Worm (Caenorhabditis elegans) whole organism, young adult: ENCODE data around the gene C03E10.3.
A peak's percentile ranks its signal among the peaks of the same experiment; 100 is the strongest.

Experiments
- B0019.2 ChIP-seq: fragments of 200-800 bp; sonication (Bioruptor generic); conservative IDR thresholded peaks from 2 replicates; pipeline ENCODE4 v1.3.6; 2022; ENCODE audit warnings: missing genetic modification reagents, missing genetic modification characterization, missing compliant biosample characterization
- B0261.1 ChIP-seq: sonication (generic microtip); optimal IDR thresholded peaks from 2 replicates; lab custom pipeline; 2016; ENCODE audit warnings: mild to moderate bottlenecking, missing genetic modification characterization, moderate library complexity, missing compliant biosample characterization
- D2030.7 ChIP-seq: fragments of 200-800 bp; sonication (Bioruptor generic); IDR thresholded peaks from 2 replicates; pipeline ENCODE4 v1.3.6; 2022; ENCODE audit warnings: missing genetic modification reagents, missing genetic modification characterization, missing compliant biosample characterization
- F33H1.4 ChIP-seq: fragments of 200-800 bp; sonication (Bioruptor generic); IDR thresholded peaks from 2 replicates; pipeline ENCODE4 v1.3.6; 2022; ENCODE audit warnings: missing genetic modification reagents, missing genetic modification characterization, missing compliant biosample characterization
- T07F8.4 ChIP-seq: sonication (generic microtip); optimal IDR thresholded peaks from 2 replicates; lab custom pipeline; 2016; ENCODE audit warnings: mild to moderate bottlenecking, missing genetic modification characterization, moderate library complexity, missing compliant biosample characterization
- Y79H2A.3 ChIP-seq: fragments of 200-800 bp; sonication (Bioruptor generic); conservative IDR thresholded peaks from 2 replicates; pipeline ENCODE4 v1.3.6; 2022; ENCODE audit warnings: missing genetic modification reagents, missing genetic modification characterization, missing compliant biosample characterization
- aptf-2 ChIP-seq: fragments of 200-800 bp; sonication (Bioruptor generic); conservative IDR thresholded peaks from 2 replicates; pipeline ENCODE4 v1.3.6; 2022; ENCODE audit warnings: missing genetic modification reagents, missing genetic modification characterization, missing compliant biosample characterization
- atf-7 ChIP-seq: sonication (generic microtip); optimal IDR thresholded peaks from 2 replicates; lab custom pipeline; 2017; ENCODE audit warnings: mild to moderate bottlenecking, missing genetic modification characterization, missing compliant biosample characterization
- attf-3 ChIP-seq: fragments of 200-800 bp; sonication (Bioruptor generic); conservative IDR thresholded peaks from 2 replicates; pipeline ENCODE4 v1.3.6; 2022; ENCODE audit warnings: missing genetic modification reagents, missing genetic modification characterization, missing compliant biosample characterization
- attf-5 ChIP-seq: fragments of 200-800 bp; sonication (Bioruptor generic); optimal IDR thresholded peaks from 2 replicates; lab custom pipeline; 2018; ENCODE audit warnings: mild to moderate bottlenecking, missing genetic modification characterization, missing compliant biosample characterization
- attf-6 ChIP-seq: fragments of 200-800 bp; sonication (Bioruptor generic); IDR thresholded peaks from 2 replicates; pipeline ENCODE4 v1.3.6; 2022; ENCODE audit warnings: missing genetic modification reagents, missing genetic modification characterization, missing compliant biosample characterization
- bed-2 ChIP-seq: fragments of 200-800 bp; sonication (Bioruptor generic); IDR thresholded peaks from 2 replicates; pipeline ENCODE4 v1.3.6; 2022; ENCODE audit warnings: missing genetic modification reagents, missing genetic modification characterization, missing compliant biosample characterization
- ceh-100 ChIP-seq: fragments of 200-800 bp; sonication (Bioruptor generic); IDR thresholded peaks from 2 replicates; pipeline ENCODE4 v1.3.6; 2022; ENCODE audit warnings: missing genetic modification reagents, missing genetic modification characterization, missing compliant biosample characterization
- ceh-27 ChIP-seq: fragments of 200-800 bp; sonication (Bioruptor generic); optimal IDR thresholded peaks from 2 replicates; lab custom pipeline; 2018; ENCODE audit warnings: mild to moderate bottlenecking, missing genetic modification characterization, moderate library complexity, missing compliant biosample characterization
- ceh-91 ChIP-seq: fragments of 200-800 bp; sonication (Bioruptor generic); IDR thresholded peaks from 2 replicates; pipeline ENCODE4 v1.3.6; 2022; ENCODE audit warnings: missing genetic modification reagents, missing genetic modification characterization, missing compliant biosample characterization
- dox-1 ChIP-seq: fragments of 200-800 bp; sonication (Bioruptor generic); IDR thresholded peaks from 2 replicates; pipeline ENCODE4 v1.3.6; 2022; ENCODE audit warnings: missing genetic modification reagents, missing genetic modification characterization, missing compliant biosample characterization
- efl-1 ChIP-seq: fragments of 150-350 bp; optimal IDR thresholded peaks from 2 replicates; lab custom pipeline; 2014; ENCODE audit warnings: missing biosample characterization, missing genetic modification reagents, missing genetic modification characterization
- egl-44 ChIP-seq: fragments of 200-800 bp; sonication (Bioruptor generic); IDR thresholded peaks from 2 replicates; pipeline ENCODE4 v1.3.6; 2022; ENCODE audit warnings: missing genetic modification reagents, missing genetic modification characterization, missing compliant biosample characterization
- egrh-3 ChIP-seq: fragments of 200-800 bp; sonication (Bioruptor generic); IDR thresholded peaks from 2 replicates; pipeline ENCODE4 v1.3.6; 2022; ENCODE audit warnings: missing genetic modification reagents, missing genetic modification characterization, missing compliant biosample characterization
- ekl-4 ChIP-seq: fragments of 200-800 bp; sonication (Bioruptor generic); IDR thresholded peaks from 2 replicates; pipeline ENCODE4 v1.3.6; 2022; ENCODE audit warnings: missing genetic modification reagents, missing genetic modification characterization, missing compliant biosample characterization
- hmg-1.2 ChIP-seq: fragments of 200-800 bp; sonication (Bioruptor generic); IDR thresholded peaks from 2 replicates; pipeline ENCODE4 v1.3.6; 2022; ENCODE audit warnings: missing genetic modification reagents, missing genetic modification characterization, missing compliant biosample characterization
- hrde-1 ChIP-seq: sonication (generic microtip); optimal IDR thresholded peaks from 2 replicates; lab custom pipeline; 2016; ENCODE audit warnings: missing genetic modification characterization, mild to moderate bottlenecking, missing compliant biosample characterization, moderate library complexity, missing genotype, missing genetic modification reagents, borderline replicate concordance
- let-607 ChIP-seq, 2 experiments: fragments of 200-800 bp in 1 of 2; sonication (Bioruptor generic) in 1 of 2; sonication (generic microtip) in 1 of 2; optimal IDR thresholded peaks; 2 replicates each; lab custom pipeline; 2016 to 2018; ENCODE audit warnings: mild to moderate bottlenecking in 2 of 2, missing compliant biosample characterization in 2 of 2, missing genetic modification characterization in 2 of 2, moderate library complexity in 2 of 2, missing genotype in 1 of 2
- lin-26 ChIP-seq: fragments of 200-800 bp; sonication (Bioruptor generic); IDR thresholded peaks from 2 replicates; pipeline ENCODE4 v1.3.6; 2022; ENCODE audit warnings: missing genetic modification reagents, missing genetic modification characterization, missing compliant biosample characterization
- lin-54 ChIP-seq: fragments of 200-800 bp; sonication (Bioruptor generic); optimal IDR thresholded peaks from 2 replicates; lab custom pipeline; 2018; ENCODE audit warnings: mild to moderate bottlenecking, missing genetic modification characterization, missing compliant biosample characterization
- lir-1 ChIP-seq: fragments of 200-800 bp; sonication (Bioruptor generic); conservative IDR thresholded peaks from 2 replicates; pipeline ENCODE4 v1.3.6; 2022; ENCODE audit warnings: missing genetic modification reagents, missing genetic modification characterization, missing compliant biosample characterization
- lsl-1 ChIP-seq: fragments of 200-800 bp; sonication (Bioruptor generic); optimal IDR thresholded peaks from 2 replicates; lab custom pipeline; 2018; ENCODE audit warnings: mild to moderate bottlenecking, missing genetic modification characterization, moderate library complexity, missing compliant biosample characterization
- madf-6 ChIP-seq: fragments of 200-800 bp; sonication (Bioruptor generic); IDR thresholded peaks from 2 replicates; pipeline ENCODE4 v1.3.6; 2022; ENCODE audit warnings: missing genetic modification reagents, missing genetic modification characterization, missing compliant biosample characterization
- madf-8 ChIP-seq: fragments of 200-800 bp; sonication (Bioruptor generic); conservative IDR thresholded peaks from 2 replicates; pipeline ENCODE4 v1.3.6; 2022; ENCODE audit warnings: missing genetic modification reagents, missing genetic modification characterization, missing compliant biosample characterization
- mcd-1 ChIP-seq: fragments of 200-800 bp; sonication (Bioruptor generic); IDR thresholded peaks from 2 replicates; pipeline ENCODE4 v1.3.6; 2022; ENCODE audit warnings: missing genetic modification reagents, missing genetic modification characterization, missing compliant biosample characterization
- mes-4 ChIP-seq: sonication (generic microtip); optimal IDR thresholded peaks from 2 replicates; lab custom pipeline; 2016; ENCODE audit warnings: missing genotype, missing genetic modification characterization, missing compliant biosample characterization
- nfyb-1 ChIP-seq: fragments of 200-800 bp; sonication (Bioruptor generic); IDR thresholded peaks from 2 replicates; pipeline ENCODE4 v1.3.6; 2022; ENCODE audit warnings: missing genetic modification reagents, missing genetic modification characterization, missing compliant biosample characterization
- nhr-80 ChIP-seq: sonication (generic microtip); optimal IDR thresholded peaks from 2 replicates; lab custom pipeline; 2016; ENCODE audit warnings: missing genetic modification characterization, missing compliant biosample characterization
- pbrm-1 ChIP-seq: fragments of 200-800 bp; sonication (Bioruptor generic); IDR thresholded peaks from 2 replicates; pipeline ENCODE4 v1.3.6; 2022; ENCODE audit warnings: missing genetic modification reagents, missing genetic modification characterization, missing compliant biosample characterization
- rcor-1 ChIP-seq: fragments of 200-800 bp; sonication (Bioruptor generic); IDR thresholded peaks from 2 replicates; pipeline ENCODE4 v1.3.6; 2022; ENCODE audit warnings: missing genetic modification reagents, missing genetic modification characterization, missing compliant biosample characterization
- rec-8 ChIP-seq, 2 experiments: sonication (generic microtip); optimal IDR thresholded peaks; 2 replicates each; lab custom pipeline; 2016; ENCODE audit warnings: mild to moderate bottlenecking in 2 of 2, missing genetic modification characterization in 2 of 2, missing genetic modification reagents in 2 of 2, missing genotype in 2 of 2, missing biosample characterization in 1 of 2, missing compliant biosample characterization in 1 of 2, moderate library complexity in 1 of 2
- snpc-3.4 ChIP-seq: sonication (generic microtip); optimal IDR thresholded peaks from 2 replicates; lab custom pipeline; 2017; ENCODE audit warnings: missing genetic modification characterization, mild to moderate bottlenecking, missing compliant biosample characterization, antibody characterized with exemption, moderate library complexity, missing genotype, missing genetic modification reagents
- snpc-4 ChIP-seq, 5 experiments: fragments of 150-350 bp in 1 of 5; sonication (generic microtip) in 4 of 5; optimal IDR thresholded peaks; 2 replicates each; lab custom pipeline; 2014 to 2018; ENCODE audit warnings: missing genetic modification characterization in 5 of 5, missing biosample characterization in 3 of 5, antibody characterized with exemption in 2 of 5, mild to moderate bottlenecking in 2 of 5, missing compliant biosample characterization in 2 of 5, missing genotype in 2 of 5, moderate library complexity in 2 of 5, missing genetic modification reagents in 1 of 5
- tbp1 ChIP-seq: fragments of 200-800 bp; sonication (Bioruptor generic); optimal IDR thresholded peaks from 2 replicates; lab custom pipeline; 2018; ENCODE audit warnings: mild to moderate bottlenecking, missing genetic modification characterization, missing compliant biosample characterization
- unc-130 ChIP-seq: sonication (generic microtip); optimal IDR thresholded peaks from 2 replicates; lab custom pipeline; 2016; ENCODE audit warnings: missing genetic modification reagents, missing genetic modification characterization, missing compliant biosample characterization
- ztf-18 ChIP-seq: sonication (generic microtip); optimal IDR thresholded peaks from 2 replicates; lab custom pipeline; 2016; ENCODE audit warnings: missing genotype, mild to moderate bottlenecking, missing genetic modification characterization, missing compliant biosample characterization
- ztf-28 ChIP-seq: fragments of 200-800 bp; sonication (Bioruptor generic); IDR thresholded peaks from 2 replicates; pipeline ENCODE4 v1.3.6; 2022; ENCODE audit warnings: missing genetic modification reagents, missing genetic modification characterization, missing compliant biosample characterization
- ztf-6 ChIP-seq: fragments of 200-800 bp; sonication (Bioruptor generic); IDR thresholded peaks from 2 replicates; pipeline ENCODE4 v1.3.6; 2022; ENCODE audit warnings: missing genetic modification reagents, missing genetic modification characterization, missing compliant biosample characterization

Gene C03E10.3

ce11 chrV:11326914-11327367, 40.7 kb downstream of the C03E10.3 start, which contains the start of gene tmed-10:
Gene tmed-10, minus strand, starts transcription at chrV:11326964.
- TF ChIP-seq ekl-4 (GFP tag; lab: Robert Waterston, UW) (peak; percentile 77), ztf-18 (peak; percentile 44), ztf-6 (GFP tag; lab: Robert Waterston, UW) (peak; percentile 50; the same call in 1 of the 2 replicates), egl-44 (GFP tag; lab: Robert Waterston, UW) (0 out of 2 replicates have a peak, but pooled peaks have one; percentile 24), snpc-4 (GFP tag; optimal IDR thresholded peaks at IDR 0.05; lab: Kevin White, UChicago) (peak; percentile 28), snpc-4 (tag; optimal IDR thresholded peaks at IDR 0.05; lab: Kevin White, UChicago) (peak in 3 of 4 experiments; percentile 27 to 72 (median 57)), T07F8.4 (tag; lab: Kevin White, UChicago) (no peak), attf-3 (GFP tag; lab: Robert Waterston, UW) (peak; percentile 46; the same call in 1 of the 2 replicates), snpc-3.4 (tag; lab: Kevin White, UChicago) (peak; percentile 41), let-607 (tag; optimal IDR thresholded peaks at IDR 0.05; lab: Kevin White, UChicago) (peak; percentile 93 to 94), rcor-1 (GFP tag; lab: Robert Waterston, UW) (peak; percentile 89), F33H1.4 (GFP tag; lab: Robert Waterston, UW) (peak; percentile 55), hrde-1 (tag; lab: Kevin White, UChicago) (no peak), mcd-1 (GFP tag; lab: Robert Waterston, UW) (peak; percentile 96), lir-1 (GFP tag; lab: Robert Waterston, UW) (peak; percentile 70; the same call in 1 of the 2 replicates), attf-5 (GFP tag; lab: Kevin White, UChicago) (peak; percentile 76), madf-8 (GFP tag; lab: Robert Waterston, UW) (peak; percentile 39), aptf-2 (peak; percentile 62; the same call in 1 of the 2 replicates), bed-2 (no peak), rec-8 (tag; optimal IDR thresholded peaks at IDR 0.05; lab: Kevin White, UChicago) (no peak), ceh-27 (GFP tag; lab: Kevin White, UChicago) (peak; percentile 15), ceh-100 (GFP tag; lab: Robert Waterston, UW) (peak; percentile 89), mes-4 (tag; lab: Kevin White, UChicago) (no peak), lin-54 (peak; percentile 63), hmg-1.2 (GFP tag; lab: Robert Waterston, UW) (peak; percentile 77), D2030.7 (GFP tag; lab: Robert Waterston, UW) (peak; percentile 88), egrh-3 (GFP tag; lab: Robert Waterston, UW) (0 out of 2 replicates have a peak, but pooled peaks have one; percentile 7), tbp1 (GFP tag; lab: Kevin White, UChicago) (peak; percentile 51), dox-1 (peak; percentile 97), ztf-28 (GFP tag; lab: Robert Waterston, UW) (no peak), Y79H2A.3 (GFP tag; lab: Robert Waterston, UW) (0 out of 2 replicates have a peak, but pooled peaks have one; percentile 37), lsl-1 (GFP tag; lab: Kevin White, UChicago) (peak; percentile 64), atf-7 (no peak), attf-6 (0 out of 2 replicates have a peak, but pooled peaks have one; percentile 13), nfyb-1 (GFP tag; lab: Robert Waterston, UW) (peak; percentile 76), B0261.1 (tag; lab: Kevin White, UChicago) (no peak), efl-1 (GFP tag; lab: Kevin White, UChicago) (peak; percentile 48), B0019.2 (peak; percentile 38; the same call in 1 of the 2 replicates), ceh-91 (GFP tag; lab: Robert Waterston, UW) (peak; percentile 78), lin-26 (GFP tag; lab: Robert Waterston, UW) (0 out of 2 replicates have a peak, but pooled peaks have one; percentile 42), madf-6 (GFP tag; lab: Robert Waterston, UW) (peak; percentile 76), unc-130 (GFP tag; lab: Kevin White, UChicago) (no peak), nhr-80 (tag; lab: Kevin White, UChicago) (peak; percentile 59), pbrm-1 (peak; percentile 84)
